Worm (Caenorhabditis elegans): ENCODE results near the gene pcp-2.

The pcp-2 gene

DNA sequence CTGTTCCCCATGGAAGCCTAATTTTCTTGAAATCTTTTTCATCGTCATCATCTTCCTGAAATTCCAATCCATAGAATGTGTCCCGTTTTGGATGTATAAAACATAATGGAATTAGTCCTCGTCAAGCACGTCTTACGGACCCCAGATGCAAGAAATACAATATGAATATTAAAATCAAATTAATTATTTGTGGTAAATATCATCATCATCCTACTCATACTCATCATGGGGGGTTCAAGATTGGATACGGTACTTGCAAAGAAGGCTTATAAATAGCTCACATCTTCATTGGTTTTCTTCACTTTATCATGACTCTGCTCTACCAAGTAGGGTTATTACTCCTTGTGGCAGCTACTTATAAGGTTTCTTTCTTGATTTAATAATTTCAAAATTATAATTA, 20.5 kb downstream of the pcp-2 start, which contains the start of gene flp-1:
Gene flp-1, plus strand, starts transcription at position 301 of the 400 bp plus-strand sequence.
- TF ChIP-seq T23F11.4 (GFP tag; optimal IDR thresholded peaks at IDR 0.05) (no peak), dve-1 (tag; optimal IDR thresholded peaks at IDR 0.05) (no peak), unc-55 (GFP tag; optimal IDR thresholded peaks at IDR 0.05) (no peak), unc-42 (tag; optimal IDR thresholded peaks at IDR 0.05) (peak; percentile 29), hlh-15 (tag; optimal IDR thresholded peaks at IDR 0.05) (no peak), ama-1 (optimal IDR thresholded peaks at IDR 0.05) (no peak)

DNA sequence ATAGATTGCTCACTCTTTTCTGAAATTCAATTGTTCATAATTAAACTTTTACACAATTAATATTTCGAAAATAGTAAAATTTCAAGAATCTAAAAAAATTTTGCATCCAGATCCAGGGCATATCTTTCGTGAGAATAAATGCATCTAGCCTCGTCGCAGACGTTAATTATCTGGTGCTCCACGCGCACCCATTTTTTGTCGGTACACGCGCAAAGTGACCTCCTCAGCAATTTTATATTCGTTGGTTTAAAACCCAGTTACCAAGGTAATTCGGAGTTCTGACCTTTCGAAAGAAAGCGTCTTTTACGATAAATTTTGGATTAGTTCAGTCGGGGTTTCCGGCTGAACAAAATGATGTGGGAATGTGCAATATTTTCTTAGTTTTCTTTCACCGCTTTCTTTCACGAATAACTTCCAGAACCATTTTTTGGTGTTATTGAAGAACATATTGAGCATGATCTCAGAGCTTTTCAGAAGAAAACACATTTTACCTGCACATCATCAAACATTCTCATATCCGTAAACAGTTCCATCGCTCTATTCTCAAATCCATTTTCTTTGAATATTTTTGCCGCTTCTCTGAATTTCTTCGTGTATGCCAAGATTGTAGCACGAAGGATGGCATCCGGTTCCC, 24.6 kb downstream of the pcp-2 start:
- no peak for TF ChIP-seq ref-2 (tag; optimal IDR thresholded peaks at IDR 0.05)
- no peak for TF ChIP-seq C08G9.2 (tag; optimal IDR thresholded peaks at IDR 0.05)
- no peak for TF ChIP-seq pros-1 (tag; optimal IDR thresholded peaks at IDR 0.05)
- TF ChIP-seq zip-5 (tag; optimal IDR thresholded peaks at IDR 0.05), result no peak
- TF ChIP-seq mec-3 (tag; optimal IDR thresholded peaks at IDR 0.05; ENCODE audit: borderline replicate concordance), result no peak
- no peak for TF ChIP-seq sox-2 (GFP tag; IDR thresholded peaks at IDR 0.05)
- TF ChIP-seq npax-4 (tag; optimal IDR thresholded peaks at IDR 0.05), result no peak
- no peak for TF ChIP-seq hlh-13 (GFP tag; optimal IDR thresholded peaks at IDR 0.05)
- no peak for TF ChIP-seq C38D4.7 (GFP tag; optimal IDR thresholded peaks at IDR 0.05)
- TF ChIP-seq K02D7.2 (tag; optimal IDR thresholded peaks at IDR 0.05), result no peak
- TF ChIP-seq hlh-6 (tag; optimal IDR thresholded peaks at IDR 0.05), result no peak
- TF ChIP-seq ceh-2 (tag; optimal IDR thresholded peaks at IDR 0.05), result no peak
- no peak for TF ChIP-seq ceh-48 (tag; optimal IDR thresholded peaks at IDR 0.05)

DNA sequence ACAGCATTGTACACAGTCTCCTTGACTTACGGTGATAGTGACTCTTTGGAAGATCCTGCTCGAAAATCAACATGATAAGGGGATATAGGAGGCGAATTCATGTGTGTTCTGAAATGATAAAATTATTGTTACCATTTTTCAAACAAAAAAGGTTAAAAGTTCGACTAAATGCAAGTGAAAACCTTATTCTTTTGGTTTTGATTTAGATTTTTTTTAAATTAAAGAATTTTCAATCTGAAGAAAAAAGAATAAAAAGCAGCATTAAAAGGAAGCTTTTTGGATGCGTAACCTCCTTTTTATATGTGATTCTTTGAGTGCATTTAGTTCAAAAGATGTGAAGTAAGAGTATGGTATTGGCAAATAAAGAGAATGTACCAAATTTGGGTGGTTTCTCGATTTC, 29.6 kb downstream of the pcp-2 start, which contains the start of gene delm-1:
Gene delm-1, minus strand, starts transcription at position 101 of the 400 bp plus-strand sequence.
- TF ChIP-seq ceh-19 (GFP tag; optimal IDR thresholded peaks at IDR 0.05), result no peak
- no peak for TF ChIP-seq pax-1 (tag; optimal IDR thresholded peaks at IDR 0.05)
- no peak for TF ChIP-seq unc-42 (tag; optimal IDR thresholded peaks at IDR 0.05)
- no peak for TF ChIP-seq ceh-22 (tag; optimal IDR thresholded peaks at IDR 0.05)
- no peak for TF ChIP-seq gmeb-2 (tag; optimal IDR thresholded peaks at IDR 0.05)
- no peak for TF ChIP-seq zip-5 (tag; optimal IDR thresholded peaks at IDR 0.05)
- no peak for TF ChIP-seq C38D4.7 (GFP tag; optimal IDR thresholded peaks at IDR 0.05)
- no peak for TF ChIP-seq ets-4 (tag; optimal IDR thresholded peaks at IDR 0.05)
- no peak for TF ChIP-seq lin-11 (tag; optimal IDR thresholded peaks at IDR 0.05)
- no peak for TF ChIP-seq sox-2 (GFP tag; IDR thresholded peaks at IDR 0.05)
- TF ChIP-seq hlh-13 (GFP tag; optimal IDR thresholded peaks at IDR 0.05), result no peak
- TF ChIP-seq ceh-48 (tag; optimal IDR thresholded peaks at IDR 0.05), result no peak

DNA sequence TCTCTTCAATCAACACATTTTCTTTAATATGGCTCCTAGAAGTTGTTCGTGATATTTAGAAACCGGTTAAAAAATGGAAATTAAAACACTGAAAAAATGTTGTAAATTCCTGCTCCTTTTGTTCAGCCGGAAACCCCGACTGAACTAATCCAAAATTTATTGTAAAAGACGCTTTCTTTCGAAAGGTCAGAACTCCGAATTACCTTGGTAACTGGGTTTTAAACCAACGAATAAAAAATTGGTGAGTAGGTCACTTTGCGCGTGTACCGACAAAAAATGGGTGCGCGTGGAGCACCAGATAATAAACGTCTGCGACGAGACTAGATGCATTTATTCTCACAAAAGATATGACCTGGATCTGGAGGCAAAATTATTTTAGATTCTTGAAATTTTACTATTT, 34.3 kb downstream of the pcp-2 start:
- TF ChIP-seq lin-11 (tag; optimal IDR thresholded peaks at IDR 0.05), result no peak
- TF ChIP-seq pha-2 (tag; optimal IDR thresholded peaks at IDR 0.05), result no peak
- no peak for TF ChIP-seq fkh-10 (GFP tag; optimal IDR thresholded peaks at IDR 0.05)
- TF ChIP-seq elt-4 (tag; optimal IDR thresholded peaks at IDR 0.05), result no peak
- no peak for TF ChIP-seq unc-42 (tag; optimal IDR thresholded peaks at IDR 0.05)
- no peak for TF ChIP-seq unc-86 (tag; optimal IDR thresholded peaks at IDR 0.05)
- no peak for TF ChIP-seq mec-3 (tag; optimal IDR thresholded peaks at IDR 0.05; ENCODE audit: borderline replicate concordance)
- no peak for TF ChIP-seq ets-4 (tag; optimal IDR thresholded peaks at IDR 0.05)
- no peak for TF ChIP-seq sox-2 (GFP tag; IDR thresholded peaks at IDR 0.05)
- TF ChIP-seq K02D7.2 (tag; optimal IDR thresholded peaks at IDR 0.05), result no peak

DNA sequence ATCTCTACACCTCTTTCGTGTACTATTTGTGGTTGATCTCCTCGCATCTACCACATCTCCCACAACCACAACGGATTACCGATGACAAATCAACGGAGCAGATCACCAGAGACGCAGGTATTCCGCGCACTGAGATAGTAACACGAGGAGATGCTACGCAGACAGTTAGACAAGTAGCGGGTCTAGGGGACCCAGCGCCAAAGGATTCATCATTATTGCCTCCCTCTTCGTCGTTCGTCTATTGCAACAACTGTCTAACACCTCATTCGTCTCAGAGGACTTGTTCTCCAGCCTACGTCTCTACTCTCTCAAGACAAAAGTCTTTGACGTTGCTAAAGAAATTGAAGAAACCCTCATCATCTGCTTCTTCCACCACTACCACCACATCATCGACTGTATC, 43.4 kb downstream of the pcp-2 start:
- TF ChIP-seq rnt-1 (tag; optimal IDR thresholded peaks at IDR 0.05), result peak; percentile 11
- no peak for TF ChIP-seq Y22D7AL.16 (tag; optimal IDR thresholded peaks at IDR 0.05)
- TF ChIP-seq unc-55 (GFP tag; optimal IDR thresholded peaks at IDR 0.05), result peak; percentile 9
- no peak for TF ChIP-seq unc-3 (GFP tag; conservative IDR thresholded peaks at IDR 0.05)
- TF ChIP-seq unc-3 (tag; optimal IDR thresholded peaks at IDR 0.05), result no peak
- TF ChIP-seq ref-2 (tag; optimal IDR thresholded peaks at IDR 0.05), result peak; percentile 31
- TF ChIP-seq ceh-18 (tag; optimal IDR thresholded peaks at IDR 0.05), result peak; percentile 25
- no peak for TF ChIP-seq pha-2 (tag; optimal IDR thresholded peaks at IDR 0.05)
- TF ChIP-seq ceh-9 (tag; optimal IDR thresholded peaks at IDR 0.05), result no peak

All from whole organism, late embryonic.